Worm (Caenorhabditis elegans) whole organism, L4 larva: ENCODE measurements around the gene T14G10.8.
A peak's percentile ranks its signal among the peaks of the same experiment; 100 is the strongest.

ENCODE experiments used
- R02D3.7 ChIP-seq: fragments of 150-350 bp; sonication (generic microtip); optimal IDR thresholded peaks from 3 replicates; lab custom pipeline; 2014; ENCODE audit warnings: missing biosample characterization, missing genetic modification characterization
- T20F7.1 ChIP-seq: fragments of 200-800 bp; sonication (Bioruptor generic); optimal IDR thresholded peaks from 2 replicates; lab custom pipeline; 2018; ENCODE audit warnings: mild to moderate bottlenecking, missing genetic modification characterization, missing compliant biosample characterization
- T26A8.4 ChIP-seq: fragments of 200-800 bp; sonication (Bioruptor generic); IDR thresholded peaks from 2 replicates; pipeline ENCODE4 v1.3.6; 2022; ENCODE audit warnings: missing genetic modification characterization, missing compliant biosample characterization
- Y105C5A.15 ChIP-seq: fragments of 200-800 bp; sonication (Bioruptor generic); IDR thresholded peaks from 2 replicates; pipeline ENCODE4 v1.3.6; 2022; ENCODE audit warnings: missing genetic modification characterization, missing compliant biosample characterization
- Y48G9A.11 ChIP-seq: fragments of 200-800 bp; sonication (Bioruptor generic); IDR thresholded peaks from 2 replicates; pipeline ENCODE4 v1.3.6; 2022; ENCODE audit warnings: missing genetic modification reagents, missing genetic modification characterization, missing compliant biosample characterization
- aha-1 ChIP-seq: fragments of 150-350 bp; peaks from one replicate; lab custom pipeline; 2014; ENCODE audit warnings: missing biosample characterization, missing genetic modification characterization
- ceh-20 ChIP-seq: fragments of 200-800 bp; sonication (Bioruptor generic); IDR thresholded peaks from 2 replicates; pipeline ENCODE4 v1.3.6; 2022; ENCODE audit warnings: missing genetic modification reagents, missing genetic modification characterization, missing compliant biosample characterization
- ceh-28 ChIP-seq: fragments of 150-350 bp; optimal IDR thresholded peaks from 2 replicates; lab custom pipeline; 2014; ENCODE audit warnings: missing biosample characterization, missing genetic modification reagents, missing genetic modification characterization
- ceh-44 ChIP-seq: fragments of 200-800 bp; sonication (Bioruptor generic); IDR thresholded peaks from 2 replicates; pipeline ENCODE4 v1.3.6; 2022; ENCODE audit warnings: missing genetic modification reagents, missing genetic modification characterization, missing compliant biosample characterization
- ctbp-1 ChIP-seq: fragments of 200-800 bp; sonication (Bioruptor generic); IDR thresholded peaks from 2 replicates; pipeline ENCODE4 v1.3.6; 2022; ENCODE audit warnings: missing genetic modification reagents, missing genetic modification characterization, missing compliant biosample characterization
- dmd-8 ChIP-seq: fragments of 200-800 bp; sonication (Bioruptor generic); IDR thresholded peaks from 2 replicates; pipeline ENCODE4 v1.3.6; 2022; ENCODE audit warnings: missing genetic modification characterization, missing compliant biosample characterization
- fkh-10 ChIP-seq: fragments of 150-350 bp; optimal IDR thresholded peaks from 2 replicates; lab custom pipeline; 2014; ENCODE audit warnings: missing biosample characterization, missing genetic modification reagents, missing genetic modification characterization
- gei-8 ChIP-seq: fragments of 200-800 bp; sonication (Bioruptor generic); optimal IDR thresholded peaks from 2 replicates; lab custom pipeline; 2018; ENCODE audit warnings: mild to moderate bottlenecking, missing genetic modification characterization, missing compliant biosample characterization
- lin-39 ChIP-seq: fragments of 150-350 bp; optimal IDR thresholded peaks from 2 replicates; lab custom pipeline; 2014; ENCODE audit warnings: missing biosample characterization, missing genetic modification reagents, missing genetic modification characterization
- madf-9 ChIP-seq: fragments of 200-800 bp; sonication (Bioruptor generic); conservative IDR thresholded peaks from 2 replicates; pipeline ENCODE4 v1.3.6; 2022; ENCODE audit warnings: missing genetic modification reagents, missing genetic modification characterization, missing compliant biosample characterization
- mdl-1 ChIP-seq, 2 experiments: fragments of 150-350 bp in 1 of 2; sonication (generic microtip) in 1 of 2; optimal IDR thresholded peaks; 2 replicates each; lab custom pipeline; 2014 to 2017; ENCODE audit warnings: missing biosample characterization in 2 of 2, missing genetic modification characterization in 2 of 2
- mdt-29 ChIP-seq: fragments of 200-800 bp; sonication (Bioruptor generic); IDR thresholded peaks from 2 replicates; pipeline ENCODE4 v1.3.6; 2022; ENCODE audit warnings: missing genetic modification reagents, missing genetic modification characterization, missing compliant biosample characterization
- mep-1 ChIP-seq: fragments of 150-350 bp; sonication (generic microtip); optimal IDR thresholded peaks from 3 replicates; lab custom pipeline; 2014; ENCODE audit warnings: missing biosample characterization, missing genetic modification characterization
- mxl-2 ChIP-seq: fragments of 200-800 bp; sonication (Bioruptor generic); conservative IDR thresholded peaks from 2 replicates; pipeline ENCODE4 v1.3.6; 2022; ENCODE audit warnings: missing genetic modification reagents, missing genetic modification characterization, missing compliant biosample characterization
- nhr-77 ChIP-seq: fragments of 150-350 bp; optimal IDR thresholded peaks from 2 replicates; lab custom pipeline; 2014; ENCODE audit warnings: missing biosample characterization, missing genetic modification characterization
- php-3 ChIP-seq: fragments of 200-800 bp; sonication (Bioruptor generic); IDR thresholded peaks from 2 replicates; pipeline ENCODE4 v1.3.6; 2022; ENCODE audit warnings: missing genetic modification reagents, missing genetic modification characterization, missing compliant biosample characterization
- saeg-2 ChIP-seq: fragments of 200-800 bp; sonication (Bioruptor generic); IDR thresholded peaks from 2 replicates; pipeline ENCODE4 v1.3.6; 2022; ENCODE audit warnings: missing genetic modification reagents, missing genetic modification characterization, missing compliant biosample characterization
- set-16 ChIP-seq: fragments of 200-800 bp; sonication (Bioruptor generic); IDR thresholded peaks from 2 replicates; pipeline ENCODE4 v1.3.6; 2022; ENCODE audit warnings: missing genetic modification reagents, missing genetic modification characterization, missing compliant biosample characterization
- skn-1 ChIP-seq: fragments of 150-350 bp; optimal IDR thresholded peaks from 2 replicates; lab custom pipeline; 2014; ENCODE audit warnings: missing biosample characterization, missing genetic modification characterization
- snpc-1.2 ChIP-seq: fragments of 200-800 bp; sonication (Bioruptor generic); IDR thresholded peaks from 2 replicates; pipeline ENCODE4 v1.3.6; 2022; ENCODE audit warnings: missing genetic modification reagents, missing genetic modification characterization, missing compliant biosample characterization
- snpc-4 ChIP-seq: fragments of 150-350 bp; optimal IDR thresholded peaks from 2 replicates; lab custom pipeline; 2014; ENCODE audit warnings: missing biosample characterization, missing genetic modification characterization
- spr-1 ChIP-seq: sonication (generic microtip); optimal IDR thresholded peaks from 2 replicates; lab custom pipeline; 2016; ENCODE audit warnings: mild to moderate bottlenecking, missing genetic modification characterization, missing compliant biosample characterization
- spr-3 ChIP-seq: fragments of 200-800 bp; sonication (Bioruptor generic); optimal IDR thresholded peaks from 2 replicates; lab custom pipeline; 2018; ENCODE audit warnings: mild to moderate bottlenecking, missing genetic modification characterization, missing compliant biosample characterization
- unc-62 ChIP-seq, 3 experiments: fragments of 150-350 bp in 1 of 3; sonication (generic microtip); optimal IDR thresholded peaks in 2 of 3; peaks in 1 of 3; 1 replicate in 1 of 3; 2 replicates in 2 of 3; lab custom pipeline; 2014 to 2017; ENCODE audit warnings: missing biosample characterization in 3 of 3, missing genetic modification characterization in 3 of 3, missing genetic modification reagents in 3 of 3, missing genotype in 1 of 3
- zip-11 ChIP-seq: fragments of 200-800 bp; sonication (Bioruptor generic); IDR thresholded peaks from 2 replicates; pipeline ENCODE4 v1.3.6; 2022; ENCODE audit warnings: missing genetic modification characterization, missing compliant biosample characterization

T14G10.8 gene

ce11 chrIV:10111441-10111840 is 35.3 kb downstream of the T14G10.8 start, which contains the start of gene spch-1:
Gene spch-1 (minus strand): TSS chrIV:10111541.
- TF ChIP-seq unc-62 (GFP tag; optimal IDR thresholded peaks at IDR 0.05 in 1 of 2; lab: Kevin White, UChicago) (peak in 1 of 2 experiments; percentile 29), unc-62 (tag; optimal IDR thresholded peaks at IDR 0.05; lab: Kevin White, UChicago) (no peak), nhr-77 (tag; lab: Kevin White, UChicago) (no peak)

ce11 chrIV:10110870-10111269 is 35.9 kb downstream of the T14G10.8 start:
- TF ChIP-seq mdt-29 = no peak
- TF ChIP-seq spr-3 (GFP tag; lab: Kevin White, UChicago) = peak; percentile 22
- TF ChIP-seq set-16 = peak; percentile 94
- TF ChIP-seq snpc-1.2 (GFP tag; lab: Robert Waterston, UW) = no peak
- TF ChIP-seq Y105C5A.15 = no peak
- TF ChIP-seq mep-1 (tag; lab: Kevin White, UChicago) = no peak

ce11 chrIV:10110417-10110816 is 36.4 kb downstream of the T14G10.8 start, which contains the start of gene egl-38:
Gene egl-38 (minus strand): TSS chrIV:10110517.
- TF ChIP-seq dmd-8 (GFP tag; lab: Robert Waterston, UW) = no peak
- no peak for TF ChIP-seq T20F7.1 (GFP tag; lab: Kevin White, UChicago)
- no peak for TF ChIP-seq skn-1 (tag; lab: Kevin White, UChicago)
- TF ChIP-seq ceh-28 (tag; lab: Kevin White, UChicago) = no peak
- no peak for TF ChIP-seq php-3 (GFP tag; lab: Robert Waterston, UW)
- no peak for TF ChIP-seq ctbp-1 (GFP tag; lab: Robert Waterston, UW)
- no peak for TF ChIP-seq fkh-10 (GFP tag; lab: Kevin White, UChicago)

ce11 chrIV:10096881-10097280 is 49.9 kb downstream of the T14G10.8 start, which contains the start of gene dis-3:
Gene dis-3 (plus strand): TSS chrIV:10097202.
- TF ChIP-seq snpc-4 (tag; lab: Kevin White, UChicago) (no peak), ceh-44 (GFP tag; lab: Robert Waterston, UW) (no peak), saeg-2 (GFP tag; lab: Robert Waterston, UW) (no peak), ceh-20 (GFP tag; lab: Robert Waterston, UW) (no peak), mxl-2 (no peak), madf-9 (GFP tag; lab: Robert Waterston, UW) (no peak), R02D3.7 (tag; lab: Kevin White, UChicago) (peak; percentile 55), aha-1 (tag; lab: Kevin White, UChicago) (peak; percentile 45), gei-8 (GFP tag; lab: Kevin White, UChicago) (no peak), lin-39 (no peak), mdl-1 (tag; optimal IDR thresholded peaks at IDR 0.05; lab: Kevin White, UChicago) (no peak), spr-1 (tag; lab: Kevin White, UChicago) (no peak), zip-11 (no peak), snpc-1.2 (GFP tag; lab: Robert Waterston, UW) (no peak), Y48G9A.11 (GFP tag; lab: Robert Waterston, UW) (0 out of 2 replicates have a peak, but pooled peaks have one; percentile 31), fkh-10 (GFP tag; lab: Kevin White, UChicago) (no peak), T20F7.1 (GFP tag; lab: Kevin White, UChicago) (peak; percentile 88), php-3 (GFP tag; lab: Robert Waterston, UW) (no peak), T26A8.4 (GFP tag; lab: Robert Waterston, UW) (no peak)
- TF ChIP-seq, all 104 proteins: peak for 4
